Fruit fly (Drosophila melanogaster) whole organism, embryonic: Measurements from ENCODE around the gene VhaPPA1-2.

Experiments
- Bgb ChIP-seq: fragments of 200-800 bp; sonication (Bioruptor generic); IDR thresholded peaks from 2 replicates; pipeline ENCODE4 v1.3.6; 2022; ENCODE audit warnings: missing biosample characterization, missing genetic modification characterization; ENCODE audit not compliant: partially characterized antibody
- Blimp-1 ChIP-seq: fragments of 200-800 bp; sonication (Bioruptor generic); optimal IDR thresholded peaks from 3 replicates; lab custom pipeline; 2018; ENCODE audit warnings: missing biosample characterization, missing genetic modification characterization, mild to moderate bottlenecking, moderate library complexity, missing genetic modification reagents
- CG11398 ChIP-seq: fragments of 200-800 bp; sonication (Bioruptor generic); optimal IDR thresholded peaks from 2 replicates; lab custom pipeline; 2016; ENCODE audit warnings: missing biosample characterization, missing genetic modification characterization
- CG11456 ChIP-seq: fragments of 200-800 bp; sonication (Bioruptor generic); IDR thresholded peaks from 3 replicates; pipeline ENCODE4 v1.3.6; 2022; ENCODE audit warnings: missing biosample characterization, missing genetic modification characterization
- CG13287 ChIP-seq: fragments of 200-800 bp; sonication (Bioruptor generic); IDR thresholded peaks from 2 replicates; pipeline ENCODE4 v1.3.6; 2022; ENCODE audit warnings: missing biosample characterization, missing genetic modification characterization; ENCODE audit not compliant: partially characterized antibody
- CG14667 ChIP-seq: fragments of 200-800 bp; sonication (Bioruptor generic); IDR thresholded peaks from 2 replicates; pipeline ENCODE4 v1.3.6; 2022; ENCODE audit warnings: missing biosample characterization, missing genetic modification characterization
- CG15269 ChIP-seq: fragments of 200-800 bp; sonication (Bioruptor generic); optimal IDR thresholded peaks from 2 replicates; lab custom pipeline; 2018; ENCODE audit warnings: missing biosample characterization, mild to moderate bottlenecking, missing genetic modification characterization, moderate library complexity
- CG15696 ChIP-seq: fragments of 200-800 bp; sonication (Bioruptor generic); optimal IDR thresholded peaks from 2 replicates; lab custom pipeline; 2019; ENCODE audit warnings: missing biosample characterization, mild to moderate bottlenecking, missing genetic modification characterization, moderate library complexity
- CG31224 ChIP-seq: fragments of 200-800 bp; sonication (Bioruptor generic); IDR thresholded peaks from 2 replicates; pipeline ENCODE4 v1.3.6; 2022; ENCODE audit warnings: missing biosample characterization, missing genetic modification characterization
- CG3281 ChIP-seq: fragments of 200-800 bp; sonication (Bioruptor generic); optimal IDR thresholded peaks from 3 replicates; lab custom pipeline; 2017; ENCODE audit warnings: missing biosample characterization, mild to moderate bottlenecking, missing genetic modification characterization
- CG34376 ChIP-seq: fragments of 200-800 bp; sonication (Bioruptor generic); optimal IDR thresholded peaks from 2 replicates; lab custom pipeline; 2018; ENCODE audit warnings: missing biosample characterization, mild to moderate bottlenecking, missing genetic modification characterization
- CG43689 ChIP-seq: fragments of 200-800 bp; sonication (Bioruptor generic); IDR thresholded peaks from 2 replicates; pipeline ENCODE4 v1.3.6; 2022; ENCODE audit warnings: missing biosample characterization, missing genetic modification characterization
- CG4424 ChIP-seq: fragments of 200-800 bp; sonication (Bioruptor generic); optimal IDR thresholded peaks from 3 replicates; lab custom pipeline; 2016; ENCODE audit warnings: missing biosample characterization, missing genetic modification characterization
- CG6272 ChIP-seq: fragments of 200-800 bp; sonication (Bioruptor generic); IDR thresholded peaks from 2 replicates; pipeline ENCODE4 v1.3.6; 2022; ENCODE audit warnings: missing biosample characterization, missing genetic modification characterization
- CG6654 ChIP-seq: fragments of 200-800 bp; sonication (Bioruptor generic); optimal IDR thresholded peaks from 2 replicates; lab custom pipeline; 2017; ENCODE audit warnings: missing biosample characterization, mild to moderate bottlenecking, missing genetic modification characterization
- CG6689 ChIP-seq: fragments of 200-800 bp; sonication (Bioruptor generic); IDR thresholded peaks from 2 replicates; pipeline ENCODE4 v1.3.6; 2022; ENCODE audit warnings: missing biosample characterization, missing genetic modification characterization
- CG6791 ChIP-seq: fragments of 200-800 bp; sonication (Bioruptor generic); IDR thresholded peaks from 3 replicates; pipeline ENCODE4 v1.3.6; 2022; ENCODE audit warnings: missing biosample characterization, missing genetic modification characterization; ENCODE audit not compliant: partially characterized antibody
- CG7372 ChIP-seq: fragments of 200-800 bp; sonication (Bioruptor generic); IDR thresholded peaks from 2 replicates; pipeline ENCODE4 v1.3.6; 2022; ENCODE audit warnings: missing biosample characterization, missing genetic modification characterization
- CG8290 ChIP-seq, 3 experiments: fragments of 200-800 bp; sonication (Bioruptor generic); optimal IDR thresholded peaks; 2 replicates each; lab custom pipeline; 2016 to 2019; ENCODE audit warnings: missing biosample characterization in 3 of 3, missing genetic modification characterization in 3 of 3, mild to moderate bottlenecking in 2 of 3, moderate library complexity in 1 of 3
- Deaf1 ChIP-seq: fragments of 200-800 bp; optimal IDR thresholded peaks from 3 replicates; lab custom pipeline; 2019; ENCODE audit warnings: missing biosample characterization, mild to moderate bottlenecking, missing genetic modification characterization, moderate library complexity
- Dip3 ChIP-seq: fragments of 200-800 bp; sonication (Bioruptor generic); optimal IDR thresholded peaks from 3 replicates; lab custom pipeline; 2016; ENCODE audit warnings: missing biosample characterization, missing genetic modification characterization
- ERR ChIP-seq: fragments of 200-800 bp; sonication (Bioruptor generic); optimal IDR thresholded peaks from 2 replicates; lab custom pipeline; 2016; ENCODE audit warnings: missing biosample characterization, missing genetic modification characterization
- Ets97D ChIP-seq: fragments of 200-800 bp; sonication (Bioruptor generic); optimal IDR thresholded peaks from 3 replicates; lab custom pipeline; 2016; ENCODE audit warnings: missing biosample characterization, missing genetic modification characterization
- Hmr ChIP-seq: fragments of 200-800 bp; sonication (Bioruptor generic); optimal IDR thresholded peaks from 3 replicates; lab custom pipeline; 2017; ENCODE audit warnings: mild to moderate bottlenecking, missing biosample characterization, missing genetic modification reagents, missing genetic modification characterization
- Hr3 ChIP-seq: fragments of 200-800 bp; sonication (Bioruptor generic); optimal IDR thresholded peaks from 3 replicates; lab custom pipeline; 2016; ENCODE audit warnings: missing biosample characterization, missing genetic modification characterization
- NK7.1 ChIP-seq: fragments of 200-800 bp; sonication (Bioruptor generic); optimal IDR thresholded peaks from 3 replicates; lab custom pipeline; 2016; ENCODE audit warnings: missing biosample characterization, missing genetic modification characterization
- Pdp1 ChIP-seq, 2 experiments: fragments of 200-800 bp; sonication (Bioruptor generic); optimal IDR thresholded peaks; 3 replicates each; lab custom pipeline; 2016; ENCODE audit warnings: missing biosample characterization in 2 of 2, missing genetic modification characterization in 2 of 2, mild to moderate bottlenecking in 1 of 2, moderate library complexity in 1 of 2
- Six4 ChIP-seq: fragments of 200-800 bp; sonication (Bioruptor generic); optimal IDR thresholded peaks from 2 replicates; lab custom pipeline; 2016; ENCODE audit warnings: missing biosample characterization, missing genetic modification characterization
- Taf1 ChIP-seq: fragments of 200-800 bp; sonication (Bioruptor generic); IDR thresholded peaks from 2 replicates; pipeline ENCODE4 v1.3.6; 2022; ENCODE audit warnings: missing biosample characterization, missing genetic modification characterization
- aop ChIP-seq: fragments of 200-800 bp; sonication (Bioruptor generic); IDR thresholded peaks from 2 replicates; pipeline ENCODE4 v1.3.6; 2022; ENCODE audit warnings: missing biosample characterization, missing genetic modification characterization
- ara ChIP-seq: fragments of 200-800 bp; sonication (Bioruptor generic); IDR thresholded peaks from 2 replicates; pipeline ENCODE4 v1.3.6; 2022; ENCODE audit warnings: missing biosample characterization, missing genetic modification characterization
- ato ChIP-seq: fragments of 200-800 bp; sonication (Bioruptor generic); IDR thresholded peaks from 2 replicates; pipeline ENCODE4 v1.3.6; 2022; ENCODE audit warnings: missing biosample characterization, missing genetic modification characterization; ENCODE audit not compliant: partially characterized antibody
- az2 ChIP-seq: fragments of 200-800 bp; sonication (Bioruptor generic); optimal IDR thresholded peaks from 3 replicates; lab custom pipeline; 2016; ENCODE audit warnings: missing biosample characterization, missing genetic modification characterization
- cas ChIP-seq: fragments of 200-800 bp; sonication (Bioruptor generic); IDR thresholded peaks from 2 replicates; pipeline ENCODE4 v1.3.6; 2022; ENCODE audit warnings: missing biosample characterization, missing genetic modification characterization
- danr ChIP-seq: fragments of 200-800 bp; sonication (Bioruptor generic); IDR thresholded peaks from 2 replicates; pipeline ENCODE4 v1.3.6; 2022; ENCODE audit warnings: missing biosample characterization, missing genetic modification characterization
- disco-r ChIP-seq: fragments of 200-800 bp; sonication (Bioruptor generic); optimal IDR thresholded peaks from 2 replicates; lab custom pipeline; 2016; ENCODE audit warnings: missing biosample characterization, missing genetic modification characterization
- dpn ChIP-seq, 2 experiments: fragments of 200-800 bp; sonication (Bioruptor generic); optimal IDR thresholded peaks; 3 replicates each; lab custom pipeline; 2016; ENCODE audit warnings: missing biosample characterization in 2 of 2, missing genetic modification characterization in 2 of 2
- dysf ChIP-seq: fragments of 200-800 bp; sonication (Bioruptor generic); IDR thresholded peaks from 3 replicates; pipeline ENCODE4 v1.3.6; 2022; ENCODE audit warnings: missing biosample characterization, missing genetic modification characterization
- eyg ChIP-seq: fragments of 200-800 bp; sonication (Bioruptor generic); optimal IDR thresholded peaks from 3 replicates; lab custom pipeline; 2016; ENCODE audit warnings: missing biosample characterization, missing genetic modification characterization
- hb ChIP-seq: fragments of 200-800 bp; sonication (Bioruptor generic); IDR thresholded peaks from 3 replicates; pipeline ENCODE4 v1.3.6; 2022; ENCODE audit warnings: missing biosample characterization, missing genetic modification characterization; ENCODE audit not compliant: partially characterized antibody
- klu ChIP-seq: fragments of 200-800 bp; sonication (Bioruptor generic); IDR thresholded peaks from 2 replicates; pipeline ENCODE4 v1.3.6; 2022; ENCODE audit warnings: missing biosample characterization, missing genetic modification characterization
- kni ChIP-seq: fragments of 200-800 bp; sonication (Bioruptor generic); optimal IDR thresholded peaks from 3 replicates; lab custom pipeline; 2017; ENCODE audit warnings: mild to moderate bottlenecking, missing biosample characterization, missing genetic modification reagents, missing genetic modification characterization
- knrl ChIP-seq: fragments of 200-800 bp; sonication (Bioruptor generic); IDR thresholded peaks from 3 replicates; pipeline ENCODE4 v1.3.6; 2022; ENCODE audit warnings: missing biosample characterization, missing genetic modification characterization; ENCODE audit not compliant: partially characterized antibody
- mirr ChIP-seq: fragments of 200-800 bp; sonication (Bioruptor generic); optimal IDR thresholded peaks from 3 replicates; lab custom pipeline; 2018; ENCODE audit warnings: missing biosample characterization, mild to moderate bottlenecking, missing genetic modification characterization
- nerfin-2 ChIP-seq: fragments of 200-800 bp; sonication (Bioruptor generic); IDR thresholded peaks from 2 replicates; pipeline ENCODE4 v1.3.6; 2022; ENCODE audit warnings: missing biosample characterization, missing genetic modification characterization; ENCODE audit not compliant: partially characterized antibody
- pan ChIP-seq, 4 experiments: fragments of >200 bp in 3 of 4; fragments of 200-800 bp in 1 of 4; sonication (Bioruptor generic) in 1 of 4; optimal IDR thresholded peaks in 3 of 4; IDR thresholded peaks in 1 of 4; 2 replicates each; pipeline versions ENCODE4 v1.3.6 to Lab custom; 2017 to 2022; ENCODE audit warnings: missing biosample characterization in 2 of 4, missing genetic modification characterization in 2 of 4, mixed read lengths in 1 of 4
- shn ChIP-seq: fragments of 200-800 bp; sonication (Bioruptor generic); optimal IDR thresholded peaks from 3 replicates; lab custom pipeline; 2016; ENCODE audit warnings: missing biosample characterization, missing genetic modification characterization
- tgo ChIP-seq: fragments of 200-800 bp; sonication (Bioruptor generic); IDR thresholded peaks from 3 replicates; pipeline ENCODE4 v1.3.6; 2022; ENCODE audit warnings: missing biosample characterization, missing genetic modification characterization

Gene VhaPPA1-2

DNA sequence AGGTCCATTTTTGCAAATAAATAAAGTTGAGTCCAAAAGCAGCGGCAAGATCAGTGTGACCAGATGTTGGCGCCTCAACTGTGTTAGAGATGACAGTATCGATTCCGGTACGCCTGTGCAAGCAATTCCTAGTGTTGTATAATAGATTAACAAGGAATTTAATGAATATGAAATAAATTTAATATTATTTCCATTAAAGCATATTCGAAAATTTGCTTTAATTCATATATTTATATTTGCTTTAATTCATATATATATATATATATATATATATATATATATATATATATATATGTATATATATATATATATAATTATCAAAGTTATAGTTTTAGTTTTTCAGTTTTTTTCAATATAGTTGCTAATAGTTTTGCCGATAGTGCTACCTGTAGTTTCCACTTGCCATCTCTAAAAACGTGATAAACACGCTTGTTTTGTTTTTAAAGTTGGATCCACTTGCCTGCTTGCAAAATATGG lies 1.8 kb downstream of the VhaPPA1-2 start, which contains the start of the genes Nup93-2 and CG3817 (continued):
- no peak for TF ChIP-seq CG43689 (GFP tag; lab: Robert Waterston, UW)
- TF ChIP-seq danr (GFP tag; lab: Robert Waterston, UW), result peak; percentile 7; the same call in 1 of the 2 replicates
- no peak for TF ChIP-seq pan (optimal IDR thresholded peaks at IDR 0.05; lab: Kevin White, UChicago)
- TF ChIP-seq pan (GFP tag; optimal IDR thresholded peaks at IDR 0.05 in 1 of 2, IDR thresholded peaks at IDR 0.05 in 1 of 2), result peak in 1 of 2 experiments; percentile 46
- peak; percentile 21 for TF ChIP-seq Blimp-1 (GFP tag; lab: Kevin White, UChicago)
- no peak for TF ChIP-seq CG14667 (GFP tag; lab: Robert Waterston, UW)
- peak; percentile 66; the same call in 1 of the 2 replicates for TF ChIP-seq Bgb (GFP tag; lab: Robert Waterston, UW)
- TF ChIP-seq klu (GFP tag; lab: Robert Waterston, UW), result peak; percentile 86
- peak; percentile 77; the same call in 2 of the 3 replicates for TF ChIP-seq CG11456 (GFP tag; lab: Robert Waterston, UW)
- peak; percentile 81 for TF ChIP-seq CG6272
- TF ChIP-seq kni (GFP tag; lab: Kevin White, UChicago), result no peak
- no peak for TF ChIP-seq eyg (GFP tag; lab: Kevin White, UChicago)
- no peak for TF ChIP-seq aop (GFP tag; lab: Robert Waterston, UW)
- peak; percentile 88 for TF ChIP-seq CG8290 (GFP tag; optimal IDR thresholded peaks at IDR 0.05; lab: Kevin White, UChicago)
- peak in 1 of 2 experiments; percentile 49 for TF ChIP-seq CG8290 (tag; optimal IDR thresholded peaks at IDR 0.05; lab: Kevin White, UChicago)
- TF ChIP-seq nerfin-2 (GFP tag; lab: Robert Waterston, UW), result 0 out of 2 replicates have a peak, but pooled peaks have one; percentile 48
- TF ChIP-seq mirr (GFP tag; lab: Kevin White, UChicago), result no peak
- TF ChIP-seq CG4424 (GFP tag; lab: Kevin White, UChicago), result peak; percentile 50
- TF ChIP-seq Deaf1 (tag; lab: Kevin White, UChicago), result peak; percentile 13
- TF ChIP-seq CG6654 (GFP tag; lab: Kevin White, UChicago), result no peak
- no peak for TF ChIP-seq tgo (GFP tag; lab: Robert Waterston, UW)
- TF ChIP-seq dpn (GFP tag; optimal IDR thresholded peaks at IDR 0.05; lab: Kevin White, UChicago), result peak; percentile 47 to 68
- TF ChIP-seq Hmr (GFP tag; lab: Kevin White, UChicago), result peak; percentile 70
- TF ChIP-seq Six4, result peak; percentile 58
- TF ChIP-seq Pdp1 (GFP tag; optimal IDR thresholded peaks at IDR 0.05; lab: Kevin White, UChicago), result peak; percentile 68 to 76
- TF ChIP-seq Hr3 (GFP tag; lab: Kevin White, UChicago), result peak; percentile 72
- TF ChIP-seq cas (GFP tag; lab: Robert Waterston, UW), result peak; percentile 54; the same call in 1 of the 2 replicates
- TF ChIP-seq CG6689 (GFP tag; lab: Robert Waterston, UW), result peak; percentile 26; the same call in 1 of the 2 replicates
- TF ChIP-seq CG31224 (GFP tag; lab: Robert Waterston, UW), result no peak
- peak; percentile 17 for TF ChIP-seq CG15696 (tag; lab: Kevin White, UChicago)
- TF ChIP-seq Dip3, result no peak
- peak; percentile 52 for TF ChIP-seq Ets97D (GFP tag; lab: Kevin White, UChicago)
- peak; percentile 52; the same call in 1 of the 2 replicates for TF ChIP-seq Taf1 (GFP tag; lab: Robert Waterston, UW)
- TF ChIP-seq ara, result 0 out of 2 replicates have a peak, but pooled peaks have one; percentile 50
- TF ChIP-seq CG3281 (GFP tag; lab: Kevin White, UChicago), result peak; percentile 34
- TF ChIP-seq CG13287 (GFP tag; lab: Robert Waterston, UW), result peak; percentile 77
- no peak for TF ChIP-seq NK7.1 (GFP tag; lab: Kevin White, UChicago)
- TF ChIP-seq dysf (GFP tag; lab: Robert Waterston, UW), result peak; percentile 68
- TF ChIP-seq knrl, result peak; percentile 51; the same call in 1 of the 3 replicates
- TF ChIP-seq CG15269, result peak; percentile 56
- 0 out of 3 replicates have a peak, but pooled peaks have one; percentile 52 for TF ChIP-seq hb (GFP tag; lab: Robert Waterston, UW)
- no peak for TF ChIP-seq shn
- peak; percentile 10; the same call in 1 of the 2 replicates for TF ChIP-seq ato
- no peak for TF ChIP-seq CG34376 (GFP tag; lab: Kevin White, UChicago)
- TF ChIP-seq az2, result peak; percentile 34
- no peak for TF ChIP-seq disco-r (GFP tag; lab: Kevin White, UChicago)
- no peak for TF ChIP-seq CG11398 (GFP tag; lab: Kevin White, UChicago)
- TF ChIP-seq CG6791 (GFP tag; lab: Robert Waterston, UW), result peak; percentile 65; the same call in 2 of the 3 replicates
- no peak for TF ChIP-seq ERR (GFP tag; lab: Kevin White, UChicago)
- peak; percentile 56 for TF ChIP-seq CG7372
